Worm (Caenorhabditis elegans): ENCODE results near the gene F49H12.2.

The F49H12.2 gene

DNA sequence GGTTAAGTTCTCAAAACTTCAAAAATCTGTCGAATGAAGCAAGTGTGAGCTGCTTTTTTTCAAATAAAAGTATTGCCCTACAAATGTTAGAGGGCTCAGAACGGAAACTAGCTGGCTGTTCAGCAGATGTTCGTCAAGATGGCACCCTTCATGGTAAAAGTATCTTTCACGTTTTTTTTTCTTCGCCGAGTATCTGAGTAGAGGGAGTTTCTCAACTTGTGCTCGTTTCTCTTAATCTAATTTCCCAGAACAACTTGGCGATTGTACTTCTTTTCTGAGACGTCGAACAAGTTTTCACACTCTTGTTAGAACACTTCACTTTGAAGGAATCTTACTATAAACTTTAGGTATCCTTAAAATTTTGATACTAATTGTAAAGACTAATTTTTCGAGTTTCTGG, 2.6 kb downstream of the F49H12.2 start (continued):
- TF ChIP-seq lin-40 (tag; optimal IDR thresholded peaks at IDR 0.05) = no peak

DNA sequence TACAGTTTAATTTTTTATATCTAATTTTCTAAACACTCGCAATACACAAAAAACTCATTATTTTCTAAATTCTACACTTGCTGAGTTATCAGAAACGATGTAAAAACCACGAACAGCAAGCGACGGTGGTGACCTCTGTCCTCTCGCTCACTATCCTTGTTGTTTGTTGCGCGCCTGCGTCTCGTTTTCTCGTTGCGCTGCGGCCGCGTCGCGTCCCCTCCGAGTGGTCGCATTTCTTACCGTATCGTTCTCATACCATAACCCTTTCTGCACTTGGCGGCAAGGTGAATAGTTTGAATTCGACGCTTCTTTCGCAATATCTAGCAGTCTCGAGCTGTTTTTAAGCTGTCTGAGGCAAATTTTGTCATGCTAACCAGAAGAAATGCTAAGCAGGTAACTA, 4.3 kb downstream of the F49H12.2 start, which contains the start of gene lsy-2:
TSS of gene lsy-2 (plus strand) at position 271 of the 400 bp plus-strand sequence.
- TF ChIP-seq sea-2 (GFP tag; IDR thresholded peaks at IDR 0.05) = no peak
- no peak for TF ChIP-seq hlh-12 (tag; optimal IDR thresholded peaks at IDR 0.05)
- TF ChIP-seq zfh-2 (GFP tag; conservative IDR thresholded peaks at IDR 0.05) = peak; percentile 77
- TF ChIP-seq ceh-100 (GFP tag; IDR thresholded peaks at IDR 0.05) = no peak
- TF ChIP-seq egrh-3 (GFP tag; IDR thresholded peaks at IDR 0.05) = no peak
- no peak for TF ChIP-seq Y53G8AR.9 (GFP tag; conservative IDR thresholded peaks at IDR 0.05)
- TF ChIP-seq ceh-58 (GFP tag; IDR thresholded peaks at IDR 0.05) = no peak
- no peak for TF ChIP-seq Y95B8A.8 (GFP tag; IDR thresholded peaks at IDR 0.05)
- peak; percentile 52 for TF ChIP-seq ceh-27 (GFP tag; optimal IDR thresholded peaks at IDR 0.05)
- no peak for TF ChIP-seq hsf-1 (GFP tag; IDR thresholded peaks at IDR 0.05)
- no peak for TF ChIP-seq ztf-28 (GFP tag; IDR thresholded peaks at IDR 0.05)
- no peak for TF ChIP-seq Y79H2A.3 (GFP tag; conservative IDR thresholded peaks at IDR 0.05)
- no peak for TF ChIP-seq Y56A3A.18 (GFP tag; IDR thresholded peaks at IDR 0.05)
- TF ChIP-seq F57A8.1 (GFP tag; optimal IDR thresholded peaks at IDR 0.05) = no peak
- no peak for TF ChIP-seq nhr-90 (tag; optimal IDR thresholded peaks at IDR 0.05)
- no peak for TF ChIP-seq F33H1.4 (GFP tag; IDR thresholded peaks at IDR 0.05)
- TF ChIP-seq nhr-179 (tag; optimal IDR thresholded peaks at IDR 0.05) = no peak
- no peak for TF ChIP-seq attf-3 (GFP tag; conservative IDR thresholded peaks at IDR 0.05)
- TF ChIP-seq efl-1 (GFP tag; optimal IDR thresholded peaks at IDR 0.05) = peak; percentile 8
- no peak for TF ChIP-seq lin-26 (GFP tag; IDR thresholded peaks at IDR 0.05)
- TF ChIP-seq athp-1 (tag; optimal IDR thresholded peaks at IDR 0.05) = no peak
- TF ChIP-seq snpc-3.4 (tag; optimal IDR thresholded peaks at IDR 0.05) = no peak
- no peak for TF ChIP-seq ztf-25 (GFP tag; IDR thresholded peaks at IDR 0.05)
- TF ChIP-seq madf-6 (GFP tag; IDR thresholded peaks at IDR 0.05) = no peak
- no peak for TF ChIP-seq akir-1 (GFP tag; optimal IDR thresholded peaks at IDR 0.05)
- TF ChIP-seq F22D6.2 (tag; optimal IDR thresholded peaks at IDR 0.05) = no peak
- no peak for TF ChIP-seq somi-1 (GFP tag; optimal IDR thresholded peaks at IDR 0.05)
- TF ChIP-seq hmg-1.2 (GFP tag; IDR thresholded peaks at IDR 0.05) = peak; percentile 27; the same call in 1 of the 2 replicates
- TF ChIP-seq lin-54 (GFP tag; optimal IDR thresholded peaks at IDR 0.05) = no peak
- no peak for TF ChIP-seq sdz-38 (tag; optimal IDR thresholded peaks at IDR 0.05)
- TF ChIP-seq nfyb-1 (GFP tag; IDR thresholded peaks at IDR 0.05) = no peak
- peak; percentile 4 for TF ChIP-seq madf-10 (tag; optimal IDR thresholded peaks at IDR 0.05)
- no peak for TF ChIP-seq ztf-26 (tag; optimal IDR thresholded peaks at IDR 0.05)
- TF ChIP-seq ekl-4 (GFP tag; IDR thresholded peaks at IDR 0.05) = no peak
- no peak for TF ChIP-seq aptf-3 (GFP tag; IDR thresholded peaks at IDR 0.05)
- no peak for TF ChIP-seq atf-7 (tag; optimal IDR thresholded peaks at IDR 0.05)
- no peak for TF ChIP-seq dpff-1 (tag; optimal IDR thresholded peaks at IDR 0.05)
- TF ChIP-seq B0019.2 (GFP tag; conservative IDR thresholded peaks at IDR 0.05) = no peak
- TF ChIP-seq cebp-2 (GFP tag; IDR thresholded peaks at IDR 0.05) = no peak
- no peak for TF ChIP-seq unc-130 (GFP tag; optimal IDR thresholded peaks at IDR 0.05)
- no peak for TF ChIP-seq bed-2 (GFP tag; IDR thresholded peaks at IDR 0.05)
- no peak for TF ChIP-seq die-1 (tag; optimal IDR thresholded peaks at IDR 0.05)
- no peak for TF ChIP-seq ceh-91 (GFP tag; IDR thresholded peaks at IDR 0.05)
- no peak for TF ChIP-seq tbp1 (GFP tag; optimal IDR thresholded peaks at IDR 0.05)
- no peak for TF ChIP-seq F23B12.7 (tag; optimal IDR thresholded peaks at IDR 0.05; ENCODE audit: insufficient read depth)
- TF ChIP-seq gei-17 (GFP tag; optimal IDR thresholded peaks at IDR 0.05) = no peak
- no peak for TF ChIP-seq rec-8 (tag; optimal IDR thresholded peaks at IDR 0.05)
- no peak for TF ChIP-seq F39B2.1 (GFP tag; IDR thresholded peaks at IDR 0.05)

Measured in whole organism, young adult.